Fruit fly (Drosophila melanogaster) whole organism, prepupa: Measurements from ENCODE around the gene CG17104.

Source experiments
- CG10669 ChIP-seq: fragments of 200-800 bp; sonication (Bioruptor generic); optimal IDR thresholded peaks from 3 replicates; lab custom pipeline; 2018; ENCODE audit warnings: missing biosample characterization, mild to moderate bottlenecking, missing genetic modification characterization, moderate library complexity
- CG15336 ChIP-seq: fragments of 200-800 bp; sonication (Bioruptor generic); IDR thresholded peaks from 2 replicates; pipeline ENCODE4 v1.3.6; 2022; ENCODE audit warnings: missing biosample characterization, missing genetic modification characterization
- CG16779 ChIP-seq: fragments of 200-800 bp; sonication (Bioruptor generic); optimal IDR thresholded peaks from 3 replicates; lab custom pipeline; 2017; ENCODE audit warnings: missing biosample characterization, mild to moderate bottlenecking, missing genetic modification characterization
- CG32006 ChIP-seq: fragments of 200-800 bp; sonication (Bioruptor generic); optimal IDR thresholded peaks from 3 replicates; lab custom pipeline; 2017; ENCODE audit warnings: missing biosample characterization, mild to moderate bottlenecking, missing genetic modification characterization
- CG7368 ChIP-seq: fragments of 200-800 bp; sonication (Bioruptor generic); optimal IDR thresholded peaks from 3 replicates; lab custom pipeline; 2016; ENCODE audit warnings: missing biosample characterization, missing genetic modification characterization
- CG8319 ChIP-seq: fragments of 200-800 bp; sonication (Bioruptor generic); optimal IDR thresholded peaks from 3 replicates; lab custom pipeline; 2016; ENCODE audit warnings: missing biosample characterization, missing genetic modification characterization
- Eip75B ChIP-seq: fragments of 200-800 bp; sonication (Bioruptor generic); optimal IDR thresholded peaks from 3 replicates; lab custom pipeline; 2016; ENCODE audit warnings: missing biosample characterization, missing genetic modification characterization
- Sox102F ChIP-seq: fragments of 200-800 bp; sonication (Bioruptor generic); optimal IDR thresholded peaks from 2 replicates; lab custom pipeline; 2016; ENCODE audit warnings: missing biosample characterization, mild to moderate bottlenecking, missing genetic modification characterization
- eg ChIP-seq: fragments of 200-800 bp; sonication (Bioruptor generic); IDR thresholded peaks from 3 replicates; pipeline ENCODE4 v1.3.6; 2022; ENCODE audit warnings: missing biosample characterization, missing genetic modification characterization

DNA sequence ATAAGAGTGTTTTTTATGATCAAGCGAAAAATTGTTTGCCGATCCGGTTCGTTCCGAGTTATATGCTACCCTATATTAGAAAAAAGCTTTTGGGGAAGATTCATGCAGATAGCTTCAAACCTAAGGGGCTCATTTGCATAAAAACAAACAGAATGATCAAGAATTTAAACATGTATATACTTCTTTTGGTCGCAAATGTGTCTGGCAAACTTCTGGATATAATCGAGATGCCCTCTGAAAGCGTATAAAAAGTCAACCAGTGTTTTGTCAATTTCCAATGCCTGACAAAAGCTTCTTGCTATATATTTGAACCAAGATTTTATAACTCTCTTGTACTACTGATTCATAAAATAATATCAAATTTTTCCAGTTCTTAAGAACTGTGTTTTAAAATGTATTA, 8.7 kb downstream of the CG17104 start:
- TF ChIP-seq CG16779 (tag; lab: Kevin White, UChicago) (no peak), CG10669 (no peak), Sox102F (GFP tag; lab: Kevin White, UChicago) (no peak), Eip75B (GFP tag; lab: Kevin White, UChicago) (no peak), CG8319 (GFP tag; lab: Kevin White, UChicago) (no peak), eg (GFP tag; lab: Robert Waterston, UW) (no peak), CG7368 (GFP tag; lab: Kevin White, UChicago) (no peak), CG15336 (no peak), CG32006 (GFP tag; lab: Kevin White, UChicago) (no peak)
